Fruit fly (Drosophila melanogaster) whole organism, wandering third instar larva: ENCODE results near the gene JMJD4.

Source experiments
- Abd-B ChIP-seq: fragments of >200 bp; optimal IDR thresholded peaks from 2 replicates; lab custom pipeline; 2017; ENCODE audit warnings: missing biosample characterization, missing genetic modification characterization
- CG9705 ChIP-seq: fragments of 200-800 bp; sonication (Bioruptor generic); optimal IDR thresholded peaks from 2 replicates; lab custom pipeline; 2018; ENCODE audit warnings: missing biosample characterization, mild to moderate bottlenecking, missing genetic modification characterization
- CrebA ChIP-seq: fragments of 200-800 bp; sonication (Bioruptor generic); optimal IDR thresholded peaks from 2 replicates; lab custom pipeline; 2016; ENCODE audit warnings: missing biosample characterization, mild to moderate bottlenecking, missing genetic modification characterization, borderline replicate concordance
- Dfd ChIP-seq: fragments of >200 bp; optimal IDR thresholded peaks from 2 replicates; lab custom pipeline; 2017; ENCODE audit warnings: missing biosample characterization, missing genetic modification characterization
- Dif ChIP-seq: fragments of 200-275, 200-300 bp; sonication (Bioruptor generic); optimal IDR thresholded peaks from 2 replicates; lab custom pipeline; 2018; ENCODE audit warnings: missing biosample characterization, missing genetic modification characterization; ENCODE audit not compliant: partially characterized antibody
- GATAd ChIP-seq: sonication (Bioruptor generic); optimal IDR thresholded peaks from 2 replicates; lab custom pipeline; 2016; ENCODE audit warnings: missing biosample characterization, missing genetic modification characterization
- HLH106 ChIP-seq: fragments of 200-800 bp; optimal IDR thresholded peaks from 3 replicates; lab custom pipeline; 2019; ENCODE audit warnings: missing biosample characterization, mild to moderate bottlenecking, missing genetic modification characterization, moderate library complexity
- Hnf4 ChIP-seq: fragments of 200-800 bp; sonication (Bioruptor generic); optimal IDR thresholded peaks from 2 replicates; lab custom pipeline; 2016; ENCODE audit warnings: missing biosample characterization, mild to moderate bottlenecking, missing genetic modification characterization
- Hr78 ChIP-seq: fragments of >200 bp; optimal IDR thresholded peaks from 2 replicates; lab custom pipeline; 2017; ENCODE audit warnings: missing biosample characterization, missing genetic modification characterization
- Myc ChIP-seq: fragments of >200 bp; optimal IDR thresholded peaks from 2 replicates; lab custom pipeline; 2017
- N ChIP-seq: fragments of >200 bp; optimal IDR thresholded peaks from 2 replicates; lab custom pipeline; 2018; ENCODE audit warnings: missing biosample characterization, missing external identifiers, missing genetic modification characterization
- OdsH ChIP-seq: fragments of 200-800 bp; sonication (Bioruptor generic); optimal IDR thresholded peaks from 2 replicates; lab custom pipeline; 2016; ENCODE audit warnings: missing biosample characterization, mild to moderate bottlenecking, missing genetic modification characterization
- Sp1 ChIP-seq: fragments of 200-800 bp; sonication (Bioruptor generic); optimal IDR thresholded peaks from 3 replicates; lab custom pipeline; 2019; ENCODE audit warnings: missing biosample characterization, mild to moderate bottlenecking, missing genetic modification characterization, moderate library complexity
- Vsx2 ChIP-seq: fragments of 200-300, 225-300 bp; sonication (Bioruptor generic); optimal IDR thresholded peaks from 2 replicates; lab custom pipeline; 2018; ENCODE audit warnings: missing biosample characterization, missing genetic modification characterization; ENCODE audit not compliant: partially characterized antibody
- br ChIP-seq: fragments of 200-800 bp; sonication (Bioruptor generic); optimal IDR thresholded peaks from 2 replicates; lab custom pipeline; 2016; ENCODE audit warnings: missing biosample characterization, missing genetic modification characterization
- brk ChIP-seq: fragments of 200-800 bp; sonication (Bioruptor generic); optimal IDR thresholded peaks from 2 replicates; lab custom pipeline; 2016; ENCODE audit warnings: missing biosample characterization, mild to moderate bottlenecking, missing genetic modification characterization
- dl ChIP-seq, 2 experiments: fragments of 175-275, 200-275 bp in 1 of 2; fragments of 200-275 bp in 1 of 2; sonication (Bioruptor generic); optimal IDR thresholded peaks; lab custom pipeline; 2018; ENCODE audit warnings: mild to moderate bottlenecking in 2 of 2, missing biosample characterization in 2 of 2, missing genetic modification characterization in 2 of 2, moderate library complexity in 2 of 2; ENCODE audit not compliant: partially characterized antibody in 2 of 2, insufficient read depth in 1 of 2
- dmrt93B ChIP-seq: fragments of 200-800 bp; sonication (Bioruptor generic); optimal IDR thresholded peaks from 2 replicates; lab custom pipeline; 2018; ENCODE audit warnings: missing biosample characterization, mild to moderate bottlenecking, missing genetic modification characterization
- dsf ChIP-seq: sonication (Bioruptor generic); optimal IDR thresholded peaks from 2 replicates; lab custom pipeline; 2016; ENCODE audit warnings: missing biosample characterization, missing genetic modification characterization, borderline replicate concordance
- ey ChIP-seq: fragments of 200-800 bp; sonication (Bioruptor generic); optimal IDR thresholded peaks from 2 replicates; lab custom pipeline; 2016; ENCODE audit warnings: missing biosample characterization, missing genetic modification characterization
- foxo ChIP-seq, 2 experiments: fragments of 200-800 bp; sonication (Bioruptor generic); optimal IDR thresholded peaks; 2 replicates in 1 of 2; 3 replicates in 1 of 2; lab custom pipeline; 2016 to 2017; ENCODE audit warnings: missing biosample characterization in 2 of 2, missing genetic modification characterization in 2 of 2
- fru ChIP-seq: fragments of 200-800 bp; sonication (Bioruptor generic); optimal IDR thresholded peaks from 3 replicates; lab custom pipeline; 2016; ENCODE audit warnings: missing biosample characterization, mild to moderate bottlenecking, missing genetic modification characterization
- h ChIP-seq: fragments of 200-800 bp; sonication (Bioruptor generic); optimal IDR thresholded peaks from 3 replicates; lab custom pipeline; 2016; ENCODE audit warnings: missing biosample characterization, mild to moderate bottlenecking, missing genetic modification characterization
- jim ChIP-seq: fragments of 175-275, 200-325 bp; sonication (Bioruptor generic); optimal IDR thresholded peaks from 2 replicates; lab custom pipeline; 2016; ENCODE audit warnings: missing biosample characterization, mild to moderate bottlenecking, missing genetic modification characterization
- lola ChIP-seq: fragments of >200 bp; optimal IDR thresholded peaks from 2 replicates; lab custom pipeline; 2017; ENCODE audit warnings: missing biosample characterization, missing genetic modification characterization
- pan ChIP-seq: fragments of >200 bp; optimal IDR thresholded peaks from 2 replicates; lab custom pipeline; 2017
- psq ChIP-seq: fragments of 200-800 bp; sonication (Bioruptor generic); optimal IDR thresholded peaks from 3 replicates; lab custom pipeline; 2017; ENCODE audit warnings: missing biosample characterization, mild to moderate bottlenecking, missing genetic modification characterization, moderate library complexity
- sage ChIP-seq: fragments of 200-800 bp; sonication (Bioruptor generic); optimal IDR thresholded peaks from 2 replicates; lab custom pipeline; 2016; ENCODE audit warnings: missing biosample characterization, mild to moderate bottlenecking, missing genetic modification characterization
- sv ChIP-seq: fragments of 200-800 bp; sonication (Bioruptor generic); optimal IDR thresholded peaks from 3 replicates; lab custom pipeline; 2016; ENCODE audit warnings: missing biosample characterization, missing genetic modification characterization
- tai ChIP-seq: sonication (Bioruptor generic); optimal IDR thresholded peaks from 2 replicates; lab custom pipeline; 2016; ENCODE audit warnings: missing biosample characterization, missing genetic modification characterization
- usp ChIP-seq: fragments of >200 bp; optimal IDR thresholded peaks from 2 replicates; lab custom pipeline; 2017; ENCODE audit warnings: missing biosample characterization, missing genetic modification characterization
- woc ChIP-seq: sonication (Bioruptor generic); optimal IDR thresholded peaks from 2 replicates; lab custom pipeline; 2016; ENCODE audit warnings: missing biosample characterization, mild to moderate bottlenecking, missing genetic modification characterization

The JMJD4 gene

dm6 chr2L:18159172-18159571, at the start of gene JMJD4:
Gene JMJD4 (minus strand): TSS chr2L:18159272.
- peak; percentile 11 for TF ChIP-seq Dfd (GFP tag; lab: Kevin White, UChicago)
- no peak for TF ChIP-seq HLH106

DNA sequence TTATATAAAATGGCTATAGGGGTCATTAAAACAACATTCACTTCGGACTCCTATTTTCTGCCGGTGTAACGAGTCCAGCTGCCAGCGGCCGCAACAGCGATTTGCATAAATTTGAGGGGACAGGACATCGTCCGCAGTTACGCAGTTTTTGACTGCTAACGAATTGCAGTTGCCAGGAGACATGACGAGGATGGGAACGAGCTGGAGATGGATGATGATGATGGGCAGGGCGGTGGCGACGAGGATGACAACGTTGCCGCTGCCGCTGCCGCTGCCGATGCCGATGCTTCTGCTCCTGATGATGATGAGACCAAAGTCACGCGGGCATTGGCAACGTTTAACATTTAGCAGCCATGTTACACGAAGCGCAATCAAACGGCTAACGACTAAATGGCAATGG, 43.7 kb upstream of the JMJD4 start:
- TF ChIP-seq Hnf4 (GFP tag; lab: Kevin White, UChicago) = no peak

DNA sequence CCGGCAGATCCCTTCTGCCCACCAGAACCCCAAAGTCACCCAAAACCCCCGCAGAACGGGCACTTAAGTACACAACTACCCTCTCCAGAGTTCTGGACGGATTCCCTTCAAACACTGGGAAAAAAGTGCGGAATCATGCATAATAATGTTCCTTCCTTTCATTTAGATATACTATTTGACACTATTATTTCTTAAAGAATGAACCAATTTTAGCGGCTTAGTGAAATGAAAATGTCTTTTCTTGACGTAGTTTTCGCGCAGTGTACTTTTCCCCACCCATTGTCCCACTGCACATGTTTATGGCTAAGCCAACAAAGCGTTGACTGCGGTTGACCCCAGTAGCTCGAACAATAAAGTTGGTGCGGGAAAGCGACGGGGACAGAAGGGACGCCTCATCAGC, 27.6 kb upstream of the JMJD4 start:
- TF ChIP-seq CrebA (GFP tag; lab: Kevin White, UChicago) = no peak
- TF ChIP-seq, all 38 proteins: peak for 0

- TF ChIP-seq fru (GFP tag; lab: Kevin White, UChicago) (peak; percentile 19), ey (no peak), dmrt93B (GFP tag; lab: Kevin White, UChicago) (peak; percentile 6), dl (GFP tag; optimal IDR thresholded peaks at IDR 0.05; lab: Kevin White, UChicago; ENCODE audit: insufficient read depth in 1 of 2, partially characterized antibody in 2 of 2) (no peak), Sp1 (GFP tag; lab: Kevin White, UChicago) (peak; percentile 18), foxo (GFP tag; optimal IDR thresholded peaks at IDR 0.05; lab: Kevin White, UChicago) (peak in 1 of 2 experiments; percentile 40), CrebA (GFP tag; lab: Kevin White, UChicago) (no peak), HLH106 (peak; percentile 55), sv (GFP tag; lab: Kevin White, UChicago) (peak; percentile 11), woc (GFP tag; lab: Kevin White, UChicago) (no peak), br (no peak)
- TF ChIP-seq, all 38 proteins: peak for 6
Observed at dm6 chr2L:18184648-18185243, 25.7 kb upstream of the JMJD4 start, which contains the start of gene Ptp36E. Gene Ptp36E (minus strand): TSS chr2L:18185007.

dm6 chr2L:18158622-18159043, 439 bp downstream of the JMJD4 start:
- TF ChIP-seq tai (GFP tag; lab: Kevin White, UChicago) (no peak), Vsx2 (no peak), Myc (peak; percentile 77), Hnf4 (GFP tag; lab: Kevin White, UChicago) (no peak), woc (GFP tag; lab: Kevin White, UChicago) (no peak)

- TF ChIP-seq jim (GFP tag; lab: Kevin White, UChicago) (no peak), Vsx2 (no peak), OdsH (GFP tag; lab: Kevin White, UChicago) (no peak), tai (GFP tag; lab: Kevin White, UChicago) (no peak), h (no peak), lola (no peak), CG9705 (GFP tag; lab: Kevin White, UChicago) (no peak)
- TF ChIP-seq, all 38 proteins: peak for 0
Observed at dm6 chr2L:18155877-18156276, 3.2 kb downstream of the JMJD4 start, which contains the start of gene CG5783. Gene CG5783 (plus strand): TSS chr2L:18156043.

DNA sequence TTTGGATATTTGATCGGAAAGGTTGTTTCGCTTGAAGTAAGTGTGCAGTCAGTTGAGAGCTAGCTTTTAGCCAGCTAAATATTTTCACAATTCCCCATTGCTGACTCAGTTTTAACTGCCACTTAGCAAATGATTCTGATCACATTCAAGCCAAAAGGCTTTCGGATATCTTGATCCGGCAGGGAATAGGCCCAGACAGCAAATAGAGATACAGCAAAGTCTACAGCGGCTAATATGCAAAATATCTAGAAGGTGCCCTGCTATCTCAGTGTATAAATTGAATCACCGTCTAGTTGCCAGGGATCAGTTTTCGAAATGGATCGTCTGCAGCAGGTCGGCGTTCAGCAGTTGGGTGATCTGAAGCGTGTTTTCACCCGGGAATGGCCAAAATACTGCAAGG, 4.5 kb downstream of the JMJD4 start, which contains the start of gene CG15155:
CG15155 (plus strand) TSS at position 301 of the 400 bp plus-strand sequence.
- no peak for TF ChIP-seq N
- no peak for TF ChIP-seq Dfd (GFP tag; lab: Kevin White, UChicago)
- TF ChIP-seq GATAd (GFP tag; lab: Kevin White, UChicago) = no peak
- TF ChIP-seq br = no peak
- no peak for TF ChIP-seq Dif (GFP tag; lab: Kevin White, UChicago)
- TF ChIP-seq lola = no peak
- TF ChIP-seq CrebA (GFP tag; lab: Kevin White, UChicago) = no peak

- TF ChIP-seq pan (lab: Kevin White, UChicago) (no peak), sv (GFP tag; lab: Kevin White, UChicago) (no peak), HLH106 (peak; percentile 28), usp (GFP tag; lab: Kevin White, UChicago) (no peak), Dif (GFP tag; lab: Kevin White, UChicago) (no peak), Vsx2 (no peak), sage (GFP tag; lab: Kevin White, UChicago) (peak; percentile 17), Hr78 (GFP tag; lab: Kevin White, UChicago) (no peak), OdsH (GFP tag; lab: Kevin White, UChicago) (peak; percentile 45), lola (no peak), dl (GFP tag; optimal IDR thresholded peaks at IDR 0.05; lab: Kevin White, UChicago; ENCODE audit: insufficient read depth in 1 of 2, partially characterized antibody in 2 of 2) (no peak), brk (GFP tag; lab: Kevin White, UChicago) (peak; percentile 58), Abd-B (GFP tag; lab: Kevin White, UChicago) (no peak), GATAd (GFP tag; lab: Kevin White, UChicago) (no peak), foxo (GFP tag; optimal IDR thresholded peaks at IDR 0.05; lab: Kevin White, UChicago) (peak in 1 of 2 experiments; percentile 54), tai (GFP tag; lab: Kevin White, UChicago) (no peak), Hnf4 (GFP tag; lab: Kevin White, UChicago) (no peak), dsf (GFP tag; lab: Kevin White, UChicago) (no peak), psq (GFP tag; lab: Kevin White, UChicago) (peak; percentile 0), CG9705 (GFP tag; lab: Kevin White, UChicago) (no peak), Myc (no peak), jim (GFP tag; lab: Kevin White, UChicago) (no peak), N (no peak)
Observed at dm6 chr2L:18153068-18153467, 6.0 kb downstream of the JMJD4 start, which contains the start of gene CG17681. Gene CG17681 (plus strand): TSS chr2L:18153123.
